Worm (Caenorhabditis elegans) whole organism, L4 larva: ENCODE data around the gene smg-7.
A peak's percentile ranks its signal among the peaks of the same experiment; 100 is the strongest.

Experiments used
- F26F4.8 ChIP-seq: fragments of 200-800 bp; sonication (Bioruptor generic); conservative IDR thresholded peaks from 2 replicates; pipeline ENCODE4 v1.3.6; 2022; ENCODE audit warnings: missing genetic modification characterization, missing compliant biosample characterization
- F37D6.2 ChIP-seq: sonication (generic microtip); optimal IDR thresholded peaks from 2 replicates; lab custom pipeline; 2016; ENCODE audit warnings: mild to moderate bottlenecking, missing genetic modification characterization, missing compliant biosample characterization
- R02D3.7 ChIP-seq: fragments of 150-350 bp; sonication (generic microtip); optimal IDR thresholded peaks from 3 replicates; lab custom pipeline; 2014; ENCODE audit warnings: missing biosample characterization, missing genetic modification characterization
- ZK337.2 ChIP-seq: fragments of 200-800 bp; sonication (Bioruptor generic); IDR thresholded peaks from 2 replicates; pipeline ENCODE4 v1.3.6; 2022; ENCODE audit warnings: missing genetic modification reagents, missing genetic modification characterization, missing compliant biosample characterization
- aha-1 ChIP-seq: fragments of 150-350 bp; peaks from one replicate; lab custom pipeline; 2014; ENCODE audit warnings: missing biosample characterization, missing genetic modification characterization
- aly-2 ChIP-seq: sonication (generic microtip); optimal IDR thresholded peaks from 2 replicates; lab custom pipeline; 2018; ENCODE audit warnings: missing biosample characterization, missing genetic modification characterization
- ama-1 ChIP-seq: fragments of 150-350 bp; optimal IDR thresholded peaks from 2 replicates; lab custom pipeline; 2014; ENCODE audit warnings: inconsistent platforms, mixed read lengths
- attf-4 ChIP-seq: sonication (generic microtip); optimal IDR thresholded peaks from 3 replicates; lab custom pipeline; 2017; ENCODE audit warnings: missing biosample characterization, missing genetic modification characterization
- ceh-28 ChIP-seq: fragments of 150-350 bp; optimal IDR thresholded peaks from 2 replicates; lab custom pipeline; 2014; ENCODE audit warnings: missing biosample characterization, missing genetic modification reagents, missing genetic modification characterization
- ceh-32 ChIP-seq: sonication (generic microtip); optimal IDR thresholded peaks from 2 replicates; lab custom pipeline; 2016; ENCODE audit warnings: mild to moderate bottlenecking, missing genetic modification characterization, missing compliant biosample characterization; ENCODE audit not compliant: poor library complexity
- ces-1 ChIP-seq: fragments of 150-350 bp; sonication (generic microtip); optimal IDR thresholded peaks from 4 replicates; lab custom pipeline; 2014; ENCODE audit warnings: missing biosample characterization, missing genetic modification reagents, missing genetic modification characterization
- cey-2 ChIP-seq: sonication (generic microtip); optimal IDR thresholded peaks from 3 replicates; lab custom pipeline; 2017; ENCODE audit warnings: missing genetic modification characterization, mild to moderate bottlenecking, missing compliant biosample characterization, antibody characterized with exemption, borderline replicate concordance; ENCODE audit not compliant: insufficient read depth
- dmd-8 ChIP-seq: fragments of 200-800 bp; sonication (Bioruptor generic); IDR thresholded peaks from 2 replicates; pipeline ENCODE4 v1.3.6; 2022; ENCODE audit warnings: missing genetic modification characterization, missing compliant biosample characterization
- dpl-1 ChIP-seq: fragments of 150-350 bp; optimal IDR thresholded peaks from 2 replicates; lab custom pipeline; 2014; ENCODE audit warnings: missing biosample characterization, missing genetic modification reagents, missing genetic modification characterization
- dve-1 ChIP-seq: sonication (generic microtip); optimal IDR thresholded peaks from 2 replicates; lab custom pipeline; 2017; ENCODE audit warnings: antibody characterized with exemption, mild to moderate bottlenecking, missing genetic modification characterization, missing compliant biosample characterization; ENCODE audit not compliant: insufficient read depth
- egl-27 ChIP-seq: sonication (generic microtip); optimal IDR thresholded peaks from 3 replicates; lab custom pipeline; 2017; ENCODE audit warnings: missing biosample characterization, missing genetic modification reagents, missing genetic modification characterization
- egl-43 ChIP-seq: fragments of 200-800 bp; sonication (Bioruptor generic); IDR thresholded peaks from 2 replicates; pipeline ENCODE4 v1.3.6; 2022; ENCODE audit warnings: missing genetic modification reagents, missing genetic modification characterization, missing compliant biosample characterization
- gei-8 ChIP-seq: fragments of 200-800 bp; sonication (Bioruptor generic); optimal IDR thresholded peaks from 2 replicates; lab custom pipeline; 2018; ENCODE audit warnings: mild to moderate bottlenecking, missing genetic modification characterization, missing compliant biosample characterization
- hlh-11 ChIP-seq: fragments of 200-800 bp; sonication (Bioruptor generic); optimal IDR thresholded peaks from 2 replicates; lab custom pipeline; 2018; ENCODE audit warnings: mild to moderate bottlenecking, missing genetic modification characterization, missing compliant biosample characterization
- hlh-30 ChIP-seq: sonication (generic microtip); optimal IDR thresholded peaks from 2 replicates; lab custom pipeline; 2017; ENCODE audit warnings: antibody characterized with exemption, mild to moderate bottlenecking, missing genetic modification characterization, missing compliant biosample characterization; ENCODE audit not compliant: insufficient read depth
- hmg-1.1 ChIP-seq: fragments of 200-800 bp; sonication (Bioruptor generic); IDR thresholded peaks from 2 replicates; pipeline ENCODE4 v1.3.6; 2022; ENCODE audit warnings: missing genetic modification reagents, missing genetic modification characterization, missing compliant biosample characterization
- lin-13 ChIP-seq: fragments of 150-350 bp; optimal IDR thresholded peaks from 2 replicates; lab custom pipeline; 2014; ENCODE audit warnings: missing biosample characterization, missing genetic modification reagents, missing genetic modification characterization
- lin-15B ChIP-seq: fragments of 150-350 bp; sonication (generic microtip); optimal IDR thresholded peaks from 3 replicates; lab custom pipeline; 2014; ENCODE audit warnings: missing biosample characterization, missing genetic modification characterization
- lin-29 ChIP-seq: fragments of 200-800 bp; sonication (Bioruptor generic); IDR thresholded peaks from 2 replicates; pipeline ENCODE4 v1.3.6; 2022; ENCODE audit warnings: missing genetic modification reagents, missing genetic modification characterization, missing compliant biosample characterization
- lin-38 ChIP-seq: fragments of 200-800 bp; sonication (Bioruptor generic); IDR thresholded peaks from 2 replicates; pipeline ENCODE4 v1.3.6; 2022; ENCODE audit warnings: missing genetic modification reagents, missing genetic modification characterization, missing compliant biosample characterization
- lsy-2 ChIP-seq, 2 experiments: fragments of 150-350 bp in 1 of 2; sonication (generic microtip) in 1 of 2; optimal IDR thresholded peaks; 2 replicates each; lab custom pipeline; 2014 to 2017; ENCODE audit warnings: missing biosample characterization in 2 of 2, missing genetic modification characterization in 2 of 2
- mdl-1 ChIP-seq, 2 experiments: fragments of 150-350 bp in 1 of 2; sonication (generic microtip) in 1 of 2; optimal IDR thresholded peaks; 2 replicates each; lab custom pipeline; 2014 to 2017; ENCODE audit warnings: missing biosample characterization in 2 of 2, missing genetic modification characterization in 2 of 2
- mdt-29 ChIP-seq: fragments of 200-800 bp; sonication (Bioruptor generic); IDR thresholded peaks from 2 replicates; pipeline ENCODE4 v1.3.6; 2022; ENCODE audit warnings: missing genetic modification reagents, missing genetic modification characterization, missing compliant biosample characterization
- mep-1 ChIP-seq: fragments of 150-350 bp; sonication (generic microtip); optimal IDR thresholded peaks from 3 replicates; lab custom pipeline; 2014; ENCODE audit warnings: missing biosample characterization, missing genetic modification characterization
- mxl-2 ChIP-seq: fragments of 200-800 bp; sonication (Bioruptor generic); conservative IDR thresholded peaks from 2 replicates; pipeline ENCODE4 v1.3.6; 2022; ENCODE audit warnings: missing genetic modification reagents, missing genetic modification characterization, missing compliant biosample characterization
- mxl-3 ChIP-seq: fragments of 200-800 bp; sonication (Bioruptor generic); optimal IDR thresholded peaks from 2 replicates; lab custom pipeline; 2018; ENCODE audit warnings: mild to moderate bottlenecking, missing genetic modification characterization, missing compliant biosample characterization
- nhr-10 ChIP-seq: fragments of 150-350 bp; optimal IDR thresholded peaks from 2 replicates; lab custom pipeline; 2014; ENCODE audit warnings: missing biosample characterization, missing genetic modification characterization
- nhr-11 ChIP-seq: fragments of 150-350 bp; optimal IDR thresholded peaks from 2 replicates; lab custom pipeline; 2014; ENCODE audit warnings: missing biosample characterization, missing genetic modification characterization
- nhr-111 ChIP-seq: fragments of 200-800 bp; sonication (Bioruptor generic); optimal IDR thresholded peaks from 2 replicates; lab custom pipeline; 2018; ENCODE audit warnings: mild to moderate bottlenecking, missing genetic modification characterization, missing compliant biosample characterization
- nhr-237 ChIP-seq: sonication (generic microtip); optimal IDR thresholded peaks from 2 replicates; lab custom pipeline; 2017; ENCODE audit warnings: missing biosample characterization, missing genetic modification characterization
- nhr-41 ChIP-seq: fragments of 200-800 bp; sonication (Bioruptor generic); IDR thresholded peaks from 2 replicates; pipeline ENCODE4 v1.3.6; 2022; ENCODE audit warnings: missing genetic modification reagents, missing genetic modification characterization, missing compliant biosample characterization
- nhr-42 ChIP-seq: fragments of 200-800 bp; sonication (Bioruptor generic); IDR thresholded peaks from 2 replicates; pipeline ENCODE4 v1.3.6; 2022; ENCODE audit warnings: missing genetic modification characterization, missing compliant biosample characterization
- pha-4 ChIP-seq, 2 experiments: fragments of 150-350 bp in 1 of 2; fragments of 200-800 bp in 1 of 2; sonication (Bioruptor generic) in 1 of 2; IDR thresholded peaks in 1 of 2; optimal IDR thresholded peaks in 1 of 2; 2 replicates each; pipeline versions ENCODE4 v1.3.6 to Lab custom; 2014 to 2022; ENCODE audit warnings: missing genetic modification characterization in 2 of 2, missing genetic modification reagents in 2 of 2, missing biosample characterization in 1 of 2, missing compliant biosample characterization in 1 of 2
- rbr-2 ChIP-seq: sonication (generic microtip); optimal IDR thresholded peaks from 2 replicates; lab custom pipeline; 2016; ENCODE audit warnings: missing genotype, missing genetic modification characterization, missing compliant biosample characterization
- saeg-2 ChIP-seq: fragments of 200-800 bp; sonication (Bioruptor generic); IDR thresholded peaks from 2 replicates; pipeline ENCODE4 v1.3.6; 2022; ENCODE audit warnings: missing genetic modification reagents, missing genetic modification characterization, missing compliant biosample characterization
- spr-1 ChIP-seq: sonication (generic microtip); optimal IDR thresholded peaks from 2 replicates; lab custom pipeline; 2016; ENCODE audit warnings: mild to moderate bottlenecking, missing genetic modification characterization, missing compliant biosample characterization
- spr-3 ChIP-seq: fragments of 200-800 bp; sonication (Bioruptor generic); optimal IDR thresholded peaks from 2 replicates; lab custom pipeline; 2018; ENCODE audit warnings: mild to moderate bottlenecking, missing genetic modification characterization, missing compliant biosample characterization
- tag-97 ChIP-seq: fragments of 200-800 bp; sonication (Bioruptor generic); IDR thresholded peaks from 2 replicates; pipeline ENCODE4 v1.3.6; 2022; ENCODE audit warnings: missing genetic modification characterization, missing compliant biosample characterization
- tra-1 ChIP-seq: fragments of 200-800 bp; sonication (Bioruptor generic); IDR thresholded peaks from 2 replicates; pipeline ENCODE4 v1.3.6; 2022; ENCODE audit warnings: missing genetic modification reagents, missing genetic modification characterization, missing compliant biosample characterization
- unc-130 ChIP-seq: sonication (generic microtip); optimal IDR thresholded peaks from 2 replicates; lab custom pipeline; 2016; ENCODE audit warnings: missing genetic modification reagents, missing genetic modification characterization, missing compliant biosample characterization
- unc-62 ChIP-seq, 3 experiments: fragments of 150-350 bp in 1 of 3; sonication (generic microtip); optimal IDR thresholded peaks in 2 of 3; peaks in 1 of 3; 1 replicate in 1 of 3; 2 replicates in 2 of 3; lab custom pipeline; 2014 to 2017; ENCODE audit warnings: missing biosample characterization in 3 of 3, missing genetic modification characterization in 3 of 3, missing genetic modification reagents in 3 of 3, missing genotype in 1 of 3
- zfp-3 ChIP-seq: fragments of 200-800 bp; sonication (Bioruptor generic); conservative IDR thresholded peaks from 2 replicates; pipeline ENCODE4 v1.3.6; 2022; ENCODE audit warnings: missing genetic modification reagents, missing genetic modification characterization, missing compliant biosample characterization
- ztf-7 ChIP-seq: fragments of 150-350 bp; optimal IDR thresholded peaks from 2 replicates; lab custom pipeline; 2014; ENCODE audit warnings: missing biosample characterization, missing genetic modification characterization

smg-7 gene

ce11 chrIV:6742159-6742558 lies at the start of gene smg-7:
TSS of gene smg-7 (minus strand) at chrIV:6742443.
- no peak for TF ChIP-seq ztf-7 (tag; lab: Kevin White, UChicago)
- TF ChIP-seq ceh-32 (tag; lab: Kevin White, UChicago): no peak
- TF ChIP-seq pha-4 (GFP tag; IDR thresholded peaks at IDR 0.05; lab: Robert Waterston, UW): no peak
- no peak for TF ChIP-seq pha-4 (tag; optimal IDR thresholded peaks at IDR 0.05; lab: Kevin White, UChicago)
- no peak for TF ChIP-seq spr-1
- 0 out of 2 replicates have a peak, but pooled peaks have one; percentile 12 for TF ChIP-seq tra-1 (GFP tag; lab: Robert Waterston, UW)
- TF ChIP-seq tag-97 (GFP tag; lab: Robert Waterston, UW): no peak
- no peak for TF ChIP-seq lsy-2 (tag; optimal IDR thresholded peaks at IDR 0.05; lab: Kevin White, UChicago)
- no peak for TF ChIP-seq R02D3.7
- TF ChIP-seq nhr-237 (tag; lab: Kevin White, UChicago): no peak
- TF ChIP-seq hmg-1.1: no peak
- no peak for TF ChIP-seq ZK337.2 (GFP tag; lab: Robert Waterston, UW)
- TF ChIP-seq gei-8 (GFP tag; lab: Kevin White, UChicago): no peak
- TF ChIP-seq F37D6.2: no peak
- no peak for TF ChIP-seq mxl-3 (GFP tag; lab: Kevin White, UChicago)
- no peak for TF ChIP-seq nhr-42 (GFP tag; lab: Robert Waterston, UW)
- TF ChIP-seq spr-3 (GFP tag; lab: Kevin White, UChicago): no peak
- peak; percentile 60 for TF ChIP-seq ama-1 (lab: Kevin White, UChicago)
- TF ChIP-seq nhr-11: no peak
- TF ChIP-seq ceh-28 (tag; lab: Kevin White, UChicago): no peak
- TF ChIP-seq hlh-30: no peak
- peak; percentile 88 for TF ChIP-seq aha-1 (tag; lab: Kevin White, UChicago)
- TF ChIP-seq unc-62 (GFP tag; optimal IDR thresholded peaks at IDR 0.05 in 1 of 2; lab: Kevin White, UChicago): peak in 1 of 2 experiments; percentile 85
- no peak for TF ChIP-seq unc-62 (tag; optimal IDR thresholded peaks at IDR 0.05; lab: Kevin White, UChicago)
- TF ChIP-seq zfp-3 (GFP tag; lab: Robert Waterston, UW): no peak
- no peak for TF ChIP-seq F26F4.8 (GFP tag; lab: Robert Waterston, UW)
- no peak for TF ChIP-seq saeg-2 (GFP tag; lab: Robert Waterston, UW)

ce11 chrIV:6790438-6791124 lies 48.3 kb upstream of the smg-7 start, which contains the start of the genes C17H12.2 and vha-8:
TSS of gene C17H12.2 (minus strand) at chrIV:6790488.
TSS of gene vha-8 (plus strand) at chrIV:6791074.
- TF ChIP-seq cey-2 (no peak), nhr-10 (tag; lab: Kevin White, UChicago) (no peak), tra-1 (GFP tag; lab: Robert Waterston, UW) (0 out of 2 replicates have a peak, but pooled peaks have one; percentile 41), egl-27 (tag; lab: Kevin White, UChicago) (no peak), hlh-11 (tag; lab: Kevin White, UChicago) (peak; percentile 91), lin-13 (GFP tag; lab: Kevin White, UChicago) (peak; percentile 93), ztf-7 (tag; lab: Kevin White, UChicago) (peak; percentile 46), mep-1 (tag; lab: Kevin White, UChicago) (peak; percentile 97), mdt-29 (GFP tag; lab: Robert Waterston, UW) (peak; percentile 84), mdl-1 (tag; optimal IDR thresholded peaks at IDR 0.05; lab: Kevin White, UChicago) (peak in 1 of 2 experiments; percentile 65), nhr-111 (GFP tag; lab: Kevin White, UChicago) (no peak), lin-38 (peak; percentile 98), dpl-1 (GFP tag; lab: Kevin White, UChicago) (peak; percentile 85), rbr-2 (tag; lab: Kevin White, UChicago) (peak; percentile 90), lin-15B (tag; lab: Kevin White, UChicago) (peak; percentile 80), unc-130 (GFP tag; lab: Kevin White, UChicago) (no peak), mxl-2 (no peak), lin-29 (GFP tag; lab: Robert Waterston, UW) (no peak), egl-43 (GFP tag; lab: Robert Waterston, UW) (peak; percentile 60; the same call in 1 of the 2 replicates), attf-4 (tag; lab: Kevin White, UChicago) (no peak), aly-2 (tag; lab: Kevin White, UChicago) (no peak), ces-1 (GFP tag; lab: Kevin White, UChicago) (peak; percentile 60), dve-1 (peak; percentile 95), lsy-2 (tag; optimal IDR thresholded peaks at IDR 0.05; lab: Kevin White, UChicago) (peak; percentile 83 to 94), dmd-8 (GFP tag; lab: Robert Waterston, UW) (no peak), nhr-41 (GFP tag; lab: Robert Waterston, UW) (no peak), pha-4 (GFP tag; IDR thresholded peaks at IDR 0.05; lab: Robert Waterston, UW) (peak; percentile 77), pha-4 (tag; optimal IDR thresholded peaks at IDR 0.05; lab: Kevin White, UChicago) (peak; percentile 93)
